Fruit fly (Drosophila melanogaster): ENCODE measurements around the gene CG14610.

The CG14610 gene

dm6 chr3R:7159615-7160014, 15.5 kb upstream of the CG14610 start:
- TF ChIP-seq psq (optimal IDR thresholded peaks at IDR 0.05), result no peak
- no peak for TF ChIP-seq insv (optimal IDR thresholded peaks at IDR 0.05)
- no peak for TF ChIP-seq Sin3A (optimal IDR thresholded peaks at IDR 0.05)

- TF ChIP-seq psq (optimal IDR thresholded peaks at IDR 0.05) (no peak), Sin3A (optimal IDR thresholded peaks at IDR 0.05) (no peak), h (optimal IDR thresholded peaks at IDR 0.05) (no peak), Myc (optimal IDR thresholded peaks at IDR 0.05) (no peak), insv (optimal IDR thresholded peaks at IDR 0.05) (no peak)
These were observed 13.0 kb upstream of the CG14610 start for dm6 chr3R:7157102-7157501.

dm6 chr3R:7154586-7155357, 10.7 kb upstream of the CG14610 start, which contains the start of gene MAGE:
Gene MAGE (minus strand): TSS chr3R:7155180.
- TF ChIP-seq psq (optimal IDR thresholded peaks at IDR 0.05), result no peak
- no peak for TF ChIP-seq ttk (optimal IDR thresholded peaks at IDR 0.05)
- no peak for TF ChIP-seq h (optimal IDR thresholded peaks at IDR 0.05)
- TF ChIP-seq Myc (optimal IDR thresholded peaks at IDR 0.05), result no peak
- no peak for TF ChIP-seq Sin3A (optimal IDR thresholded peaks at IDR 0.05)
- TF ChIP-seq insv (optimal IDR thresholded peaks at IDR 0.05), result no peak

- TF ChIP-seq insv (optimal IDR thresholded peaks at IDR 0.05) (no peak), Myc (optimal IDR thresholded peaks at IDR 0.05) (no peak), Sin3A (optimal IDR thresholded peaks at IDR 0.05) (no peak), h (optimal IDR thresholded peaks at IDR 0.05) (no peak), psq (optimal IDR thresholded peaks at IDR 0.05) (no peak), ttk (optimal IDR thresholded peaks at IDR 0.05) (no peak)
These were observed 6.7 kb upstream of the CG14610 start, which contains the start of the genes gfzf and Sas-4 for dm6 chr3R:7150544-7151406. Gene gfzf (minus strand): TSS chr3R:7150968. Gene Sas-4 (plus strand): TSS chr3R:7151367.

- no peak for TF ChIP-seq insv (optimal IDR thresholded peaks at IDR 0.05)
- no peak for TF ChIP-seq Sin3A (optimal IDR thresholded peaks at IDR 0.05)
- no peak for TF ChIP-seq psq (optimal IDR thresholded peaks at IDR 0.05)
- TF ChIP-seq h (optimal IDR thresholded peaks at IDR 0.05), result no peak
- TF ChIP-seq Myc (optimal IDR thresholded peaks at IDR 0.05), result no peak
- TF ChIP-seq ttk (optimal IDR thresholded peaks at IDR 0.05), result no peak
These were observed 1.5 kb downstream of the CG14610 start for dm6 chr3R:7142580-7142979.

dm6 chr3R:7139188-7140038, 4.7 kb downstream of the CG14610 start:
- TF ChIP-seq psq (optimal IDR thresholded peaks at IDR 0.05), result no peak
- no peak for TF ChIP-seq Sin3A (optimal IDR thresholded peaks at IDR 0.05)
- no peak for TF ChIP-seq Myc (optimal IDR thresholded peaks at IDR 0.05)
- no peak for TF ChIP-seq ttk (optimal IDR thresholded peaks at IDR 0.05)

- TF ChIP-seq psq (optimal IDR thresholded peaks at IDR 0.05) (no peak), ttk (optimal IDR thresholded peaks at IDR 0.05) (no peak), insv (optimal IDR thresholded peaks at IDR 0.05) (no peak), h (optimal IDR thresholded peaks at IDR 0.05) (no peak), Sin3A (optimal IDR thresholded peaks at IDR 0.05) (no peak), Myc (optimal IDR thresholded peaks at IDR 0.05) (no peak)
These were observed 6.0 kb downstream of the CG14610 start for dm6 chr3R:7138058-7138457.

dm6 chr3R:7137207-7137606, 6.9 kb downstream of the CG14610 start:
- TF ChIP-seq h (optimal IDR thresholded peaks at IDR 0.05) (no peak), psq (optimal IDR thresholded peaks at IDR 0.05) (no peak), insv (optimal IDR thresholded peaks at IDR 0.05) (no peak), Sin3A (optimal IDR thresholded peaks at IDR 0.05) (no peak), ttk (optimal IDR thresholded peaks at IDR 0.05) (no peak), Myc (optimal IDR thresholded peaks at IDR 0.05) (no peak)

dm6 chr3R:7135881-7136280, 8.2 kb downstream of the CG14610 start, which contains the start of gene Fer1:
Gene Fer1 (plus strand): TSS chr3R:7136206.
- TF ChIP-seq Myc (optimal IDR thresholded peaks at IDR 0.05), result no peak
- TF ChIP-seq ttk (optimal IDR thresholded peaks at IDR 0.05), result no peak
- TF ChIP-seq insv (optimal IDR thresholded peaks at IDR 0.05), result no peak
- no peak for TF ChIP-seq h (optimal IDR thresholded peaks at IDR 0.05)
- no peak for TF ChIP-seq psq (optimal IDR thresholded peaks at IDR 0.05)
- no peak for TF ChIP-seq Sin3A (optimal IDR thresholded peaks at IDR 0.05)

- TF ChIP-seq insv (optimal IDR thresholded peaks at IDR 0.05), result no peak
- TF ChIP-seq h (optimal IDR thresholded peaks at IDR 0.05), result no peak
- TF ChIP-seq Myc (optimal IDR thresholded peaks at IDR 0.05), result no peak
- TF ChIP-seq psq (optimal IDR thresholded peaks at IDR 0.05), result no peak
- no peak for TF ChIP-seq ttk (optimal IDR thresholded peaks at IDR 0.05)
- no peak for TF ChIP-seq Sin3A (optimal IDR thresholded peaks at IDR 0.05)
These were observed 9.2 kb downstream of the CG14610 start for dm6 chr3R:7134715-7135505.

dm6 chr3R:7131260-7131659, 12.8 kb downstream of the CG14610 start, which contains the start of gene CG31493:
Gene CG31493 (plus strand): TSS chr3R:7131560.
- no peak for TF ChIP-seq Myc (optimal IDR thresholded peaks at IDR 0.05)
- no peak for TF ChIP-seq insv (optimal IDR thresholded peaks at IDR 0.05)
- TF ChIP-seq ttk (optimal IDR thresholded peaks at IDR 0.05), result no peak
- no peak for TF ChIP-seq Sin3A (optimal IDR thresholded peaks at IDR 0.05)

All from Kc167 (cell line).